Worm (Caenorhabditis elegans) whole organism, early embryonic: ENCODE measurements around the gene dnj-16.
A peak's percentile ranks its signal among the peaks of the same experiment; 100 is the strongest.

Source experiments
- B0310.2 ChIP-seq: sonication (generic microtip); optimal IDR thresholded peaks from 2 replicates; lab custom pipeline; 2016; ENCODE audit warnings: mild to moderate bottlenecking, missing genetic modification characterization, missing compliant biosample characterization
- F13C5.2 ChIP-seq: sonication (generic microtip); optimal IDR thresholded peaks from 2 replicates; lab custom pipeline; 2017; ENCODE audit warnings: mild to moderate bottlenecking, missing genetic modification characterization, inconsistent platforms, missing compliant biosample characterization
- aly-1 ChIP-seq: sonication (generic microtip); optimal IDR thresholded peaks from 2 replicates; lab custom pipeline; 2016; ENCODE audit warnings: missing genetic modification characterization, missing compliant biosample characterization
- ama-1 ChIP-seq: fragments of 150-350 bp; optimal IDR thresholded peaks from 2 replicates; lab custom pipeline; 2014
- ceh-13 ChIP-seq: fragments of 200-800 bp; sonication (Bioruptor generic); optimal IDR thresholded peaks from 2 replicates; lab custom pipeline; 2018; ENCODE audit warnings: mild to moderate bottlenecking, missing genetic modification characterization, missing compliant biosample characterization
- ceh-36 ChIP-seq: sonication (generic microtip); optimal IDR thresholded peaks from 2 replicates; lab custom pipeline; 2016; ENCODE audit warnings: missing genetic modification characterization, inconsistent platforms, missing compliant biosample characterization
- ets-7 ChIP-seq: sonication (generic microtip); optimal IDR thresholded peaks from 2 replicates; lab custom pipeline; 2016; ENCODE audit warnings: missing genotype, missing genetic modification characterization, missing compliant biosample characterization
- flt-1 ChIP-seq: fragments of 200-800 bp; sonication (Bioruptor generic); IDR thresholded peaks from 2 replicates; pipeline ENCODE4 v1.3.6; 2022; ENCODE audit warnings: missing genetic modification characterization, missing compliant biosample characterization
- hmbx-1 ChIP-seq: sonication (generic microtip); optimal IDR thresholded peaks from 2 replicates; lab custom pipeline; 2016; ENCODE audit warnings: mild to moderate bottlenecking, missing genetic modification characterization, missing compliant biosample characterization
- hmg-4 ChIP-seq: fragments of 200-800 bp; sonication (Bioruptor generic); optimal IDR thresholded peaks from 2 replicates; lab custom pipeline; 2018; ENCODE audit warnings: mild to moderate bottlenecking, missing genetic modification characterization, missing compliant biosample characterization
- hnd-1 ChIP-seq: sonication (generic microtip); optimal IDR thresholded peaks from 2 replicates; lab custom pipeline; 2016; ENCODE audit warnings: missing genetic modification characterization, missing compliant biosample characterization
- pes-1 ChIP-seq: fragments of 200-800 bp; sonication (Bioruptor generic); IDR thresholded peaks from 2 replicates; pipeline ENCODE4 v1.3.6; 2022; ENCODE audit warnings: missing genetic modification reagents, missing genetic modification characterization, missing compliant biosample characterization
- scrt-1 ChIP-seq: fragments of 200-800 bp; sonication (Bioruptor generic); IDR thresholded peaks from 2 replicates; pipeline ENCODE4 v1.3.6; 2022; ENCODE audit warnings: missing genetic modification characterization, missing compliant biosample characterization
- sea-1 ChIP-seq: fragments of 200-800 bp; sonication (Bioruptor generic); conservative IDR thresholded peaks from 2 replicates; pipeline ENCODE4 v1.3.6; 2022; ENCODE audit warnings: missing genetic modification characterization, missing compliant biosample characterization
- tbx-11 ChIP-seq: fragments of 200-800 bp; sonication (Bioruptor generic); IDR thresholded peaks from 2 replicates; pipeline ENCODE4 v1.3.6; 2022; ENCODE audit warnings: missing genetic modification characterization, missing compliant biosample characterization
- tbx-37 ChIP-seq: fragments of 200-800 bp; sonication (Bioruptor generic); conservative IDR thresholded peaks from 2 replicates; pipeline ENCODE4 v1.3.6; 2022; ENCODE audit warnings: missing genetic modification reagents, missing genetic modification characterization, missing compliant biosample characterization
- tra-4 ChIP-seq: sonication (generic microtip); optimal IDR thresholded peaks from 2 replicates; lab custom pipeline; 2017; ENCODE audit warnings: missing genetic modification characterization, missing compliant biosample characterization

The dnj-16 gene

ce11 chrIII:4205751-4206327 is 14.9 kb downstream of the dnj-16 start, which contains the start of gene R74.8:
Gene R74.8 (plus strand): TSS chrIII:4206277.
- TF ChIP-seq B0310.2 (tag; lab: Kevin White, UChicago) (no peak), ama-1 (no peak), aly-1 (tag; lab: Kevin White, UChicago) (no peak), hmg-4 (GFP tag; lab: Kevin White, UChicago) (no peak), ceh-36 (tag; lab: Kevin White, UChicago) (no peak), ceh-13 (GFP tag; lab: Kevin White, UChicago) (no peak), F13C5.2 (tag; lab: Kevin White, UChicago) (no peak), scrt-1 (no peak), tbx-11 (GFP tag; lab: Robert Waterston, UW) (no peak)

- TF ChIP-seq sea-1 (no peak), tra-4 (tag; lab: Kevin White, UChicago) (no peak), ceh-13 (GFP tag; lab: Kevin White, UChicago) (no peak), F13C5.2 (tag; lab: Kevin White, UChicago) (no peak), tbx-11 (GFP tag; lab: Robert Waterston, UW) (no peak), ama-1 (no peak), ets-7 (no peak), aly-1 (tag; lab: Kevin White, UChicago) (no peak), pes-1 (GFP tag; lab: Robert Waterston, UW) (no peak), hnd-1 (tag; lab: Kevin White, UChicago) (no peak), flt-1 (GFP tag; lab: Robert Waterston, UW) (no peak), scrt-1 (no peak), hmg-4 (GFP tag; lab: Kevin White, UChicago) (no peak), ceh-36 (tag; lab: Kevin White, UChicago) (no peak), B0310.2 (tag; lab: Kevin White, UChicago) (no peak), tbx-37 (GFP tag; lab: Robert Waterston, UW) (no peak), hmbx-1 (no peak)
Observed at ce11 chrIII:4208210-4208609, 17.3 kb downstream of the dnj-16 start.

DNA sequence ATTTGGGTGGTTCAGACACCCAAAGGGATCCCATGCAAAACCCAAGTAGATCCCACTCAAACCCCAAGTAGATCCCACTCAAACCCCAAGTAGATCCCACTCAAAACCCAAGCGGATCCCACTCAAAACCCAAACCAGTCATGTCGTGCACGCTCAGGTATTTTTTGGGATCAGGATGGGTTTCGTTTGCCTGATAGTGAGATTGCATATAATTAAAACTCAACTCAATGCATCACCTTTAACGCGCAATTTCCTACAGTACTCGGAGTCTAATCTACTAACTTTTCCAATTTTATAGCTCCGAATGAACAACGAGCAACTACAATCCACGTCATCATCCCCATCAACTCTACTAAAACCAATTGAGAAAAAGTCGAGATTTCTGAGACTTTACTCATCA is 18.2 kb downstream of the dnj-16 start, which contains the start of gene phlp-2:
Gene phlp-2, plus strand, starts transcription at position 301 of the 400 bp plus-strand sequence.
- TF ChIP-seq hnd-1 (tag; lab: Kevin White, UChicago) (no peak), aly-1 (tag; lab: Kevin White, UChicago) (no peak), ceh-13 (GFP tag; lab: Kevin White, UChicago) (no peak), scrt-1 (no peak), tbx-11 (GFP tag; lab: Robert Waterston, UW) (no peak), tbx-37 (GFP tag; lab: Robert Waterston, UW) (no peak), ama-1 (no peak), hmbx-1 (no peak), hmg-4 (GFP tag; lab: Kevin White, UChicago) (no peak), ceh-36 (tag; lab: Kevin White, UChicago) (no peak), ets-7 (no peak), tra-4 (tag; lab: Kevin White, UChicago) (no peak), flt-1 (GFP tag; lab: Robert Waterston, UW) (no peak)

DNA sequence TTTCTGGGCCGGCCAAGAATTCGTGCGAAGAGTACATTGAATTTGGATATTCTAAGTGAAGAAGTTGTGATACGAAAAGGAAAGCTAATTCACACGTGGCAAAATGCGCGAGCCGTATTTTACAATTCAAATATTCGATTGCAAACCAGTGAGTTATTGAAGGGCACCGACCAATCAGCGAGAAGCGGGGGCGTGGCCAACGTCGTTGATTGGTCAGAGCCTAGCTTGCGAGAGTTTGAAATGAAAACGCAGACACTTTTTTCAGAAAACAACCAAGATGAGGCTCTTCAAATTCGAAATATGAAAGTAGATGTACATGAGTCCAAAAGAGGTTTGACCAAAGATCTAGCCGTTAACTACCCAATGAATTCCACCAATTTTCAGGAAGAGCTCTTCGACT is 19.7 kb downstream of the dnj-16 start:
- no peak for TF ChIP-seq F13C5.2 (tag; lab: Kevin White, UChicago)
- TF ChIP-seq ets-7: no peak
- TF ChIP-seq hnd-1 (tag; lab: Kevin White, UChicago): no peak
- no peak for TF ChIP-seq ceh-13 (GFP tag; lab: Kevin White, UChicago)
- no peak for TF ChIP-seq flt-1 (GFP tag; lab: Robert Waterston, UW)
- no peak for TF ChIP-seq scrt-1
- TF ChIP-seq ama-1: no peak
- TF ChIP-seq tbx-37 (GFP tag; lab: Robert Waterston, UW): no peak
- no peak for TF ChIP-seq sea-1
- no peak for TF ChIP-seq pes-1 (GFP tag; lab: Robert Waterston, UW)

DNA sequence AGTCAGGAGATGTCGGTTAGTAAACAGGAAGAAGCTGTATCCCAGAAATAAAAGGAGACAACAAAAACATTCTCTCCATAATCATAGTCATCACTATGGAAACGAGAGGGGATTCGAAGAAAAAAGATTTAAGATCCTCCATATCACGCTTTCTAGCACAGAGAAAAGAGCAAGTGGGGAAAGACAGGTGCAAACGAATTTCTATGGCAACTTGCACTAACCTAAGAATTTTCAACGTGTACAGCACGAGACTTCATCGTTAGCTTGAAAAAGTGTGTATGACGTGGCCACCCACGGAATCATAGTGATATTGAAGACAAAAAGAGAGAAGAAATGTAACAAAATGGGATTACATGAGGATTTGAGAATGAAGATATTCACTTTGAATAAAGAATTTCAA is 29.9 kb downstream of the dnj-16 start:
- TF ChIP-seq B0310.2 (tag; lab: Kevin White, UChicago): no peak
- TF ChIP-seq hnd-1 (tag; lab: Kevin White, UChicago): no peak
- no peak for TF ChIP-seq ceh-36 (tag; lab: Kevin White, UChicago)
- TF ChIP-seq ceh-13 (GFP tag; lab: Kevin White, UChicago): no peak
- TF ChIP-seq ama-1: no peak
- TF ChIP-seq tbx-11 (GFP tag; lab: Robert Waterston, UW): no peak
- no peak for TF ChIP-seq sea-1
- TF ChIP-seq tra-4 (tag; lab: Kevin White, UChicago): no peak
- no peak for TF ChIP-seq hmg-4 (GFP tag; lab: Kevin White, UChicago)
- no peak for TF ChIP-seq F13C5.2 (tag; lab: Kevin White, UChicago)
- no peak for TF ChIP-seq hmbx-1
- TF ChIP-seq pes-1 (GFP tag; lab: Robert Waterston, UW): no peak
- TF ChIP-seq scrt-1: no peak
- no peak for TF ChIP-seq ets-7

- TF ChIP-seq B0310.2 (tag; lab: Kevin White, UChicago) (no peak), ama-1 (no peak), ceh-13 (GFP tag; lab: Kevin White, UChicago) (no peak), aly-1 (tag; lab: Kevin White, UChicago) (no peak), tbx-37 (GFP tag; lab: Robert Waterston, UW) (no peak), tbx-11 (GFP tag; lab: Robert Waterston, UW) (no peak)
Observed at ce11 chrIII:4221527-4221926, 30.6 kb downstream of the dnj-16 start.

DNA sequence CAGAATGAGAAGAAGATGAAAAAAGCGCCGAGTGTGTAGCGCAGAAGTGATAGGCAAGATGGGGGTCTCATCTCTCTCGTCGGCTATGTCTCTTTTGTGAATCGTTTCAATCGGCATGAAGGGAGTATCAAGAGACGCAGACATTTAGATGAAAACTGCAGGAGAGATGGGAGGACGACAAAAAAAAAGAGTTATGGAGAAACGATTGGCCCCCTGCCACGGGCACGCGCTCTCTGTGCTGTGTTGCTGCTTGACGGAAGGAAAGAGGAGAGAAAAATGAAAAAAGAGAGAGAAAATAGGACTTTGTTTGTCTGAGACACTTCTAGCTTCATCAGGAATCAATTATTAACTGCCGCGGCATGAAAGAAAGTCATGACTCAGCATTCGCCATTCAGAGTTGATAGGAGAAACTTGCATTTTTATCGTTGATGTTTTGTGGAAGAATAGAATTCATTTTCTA is 32.8 kb downstream of the dnj-16 start:
- TF ChIP-seq ceh-36 (tag; lab: Kevin White, UChicago): no peak
- no peak for TF ChIP-seq tbx-11 (GFP tag; lab: Robert Waterston, UW)
- peak; percentile 70 for TF ChIP-seq hmg-4 (GFP tag; lab: Kevin White, UChicago)
- TF ChIP-seq F13C5.2 (tag; lab: Kevin White, UChicago): peak; percentile 42
- no peak for TF ChIP-seq aly-1 (tag; lab: Kevin White, UChicago)
- TF ChIP-seq B0310.2 (tag; lab: Kevin White, UChicago): no peak
- TF ChIP-seq pes-1 (GFP tag; lab: Robert Waterston, UW): no peak
- TF ChIP-seq scrt-1: no peak
- TF ChIP-seq ama-1: no peak
- no peak for TF ChIP-seq hnd-1 (tag; lab: Kevin White, UChicago)
- no peak for TF ChIP-seq ceh-13 (GFP tag; lab: Kevin White, UChicago)
- no peak for TF ChIP-seq hmbx-1
